Fruit fly (Drosophila melanogaster) ovary, adult (tissue): ENCODE measurements around the gene CG31559.

Experiments used
- CG17801 ChIP-seq: fragments of 200-800 bp; optimal IDR thresholded peaks from 2 replicates; lab custom pipeline; 2019; ENCODE audit warnings: missing biosample characterization, mild to moderate bottlenecking, missing genetic modification characterization, moderate library complexity; ENCODE audit not compliant: partially characterized antibody

Gene CG31559

dm6 chr3R:6112252-6112995 lies 44.6 kb downstream of the CG31559 start, which contains the start of gene Obp83g:
TSS of gene Obp83g (minus strand) at chr3R:6112302.
- no peak for TF ChIP-seq CG17801 (GFP tag; lab: Kevin White, UChicago)

- no peak for TF ChIP-seq CG17801 (GFP tag; lab: Kevin White, UChicago)
Measured at dm6 chr3R:6110916-6111315, 46.1 kb downstream of the CG31559 start, which contains the start of gene Obp83ef. TSS of gene Obp83ef (minus strand) at chr3R:6111034.

- TF ChIP-seq CG17801 (GFP tag; lab: Kevin White, UChicago): no peak
Measured at dm6 chr3R:6107792-6108191, 49.2 kb downstream of the CG31559 start, which contains the start of gene Obp83cd. TSS of gene Obp83cd (plus strand) at chr3R:6108134.

dm6 chr3R:6107353-6107752 lies 49.7 kb downstream of the CG31559 start:
- TF ChIP-seq CG17801 (GFP tag; lab: Kevin White, UChicago): no peak

dm6 chr3R:6106711-6107110 lies 50.3 kb downstream of the CG31559 start:
- TF ChIP-seq CG17801 (GFP tag; lab: Kevin White, UChicago): no peak

- no peak for TF ChIP-seq CG17801 (GFP tag; lab: Kevin White, UChicago)
Measured at dm6 chr3R:6105160-6105559, 51.9 kb downstream of the CG31559 start.

dm6 chr3R:6102726-6103125 lies 54.3 kb downstream of the CG31559 start:
- TF ChIP-seq CG17801 (GFP tag; lab: Kevin White, UChicago): no peak

- no peak for TF ChIP-seq CG17801 (GFP tag; lab: Kevin White, UChicago)
Measured at dm6 chr3R:6102318-6102717, 54.7 kb downstream of the CG31559 start.

dm6 chr3R:6100764-6101163 lies 56.3 kb downstream of the CG31559 start, which contains the start of gene Gasp:
TSS of gene Gasp (minus strand) at chr3R:6100887.
- no peak for TF ChIP-seq CG17801 (GFP tag; lab: Kevin White, UChicago)
